Worm (Caenorhabditis elegans): ENCODE results near the gene txbp-3.

The txbp-3 gene

DNA sequence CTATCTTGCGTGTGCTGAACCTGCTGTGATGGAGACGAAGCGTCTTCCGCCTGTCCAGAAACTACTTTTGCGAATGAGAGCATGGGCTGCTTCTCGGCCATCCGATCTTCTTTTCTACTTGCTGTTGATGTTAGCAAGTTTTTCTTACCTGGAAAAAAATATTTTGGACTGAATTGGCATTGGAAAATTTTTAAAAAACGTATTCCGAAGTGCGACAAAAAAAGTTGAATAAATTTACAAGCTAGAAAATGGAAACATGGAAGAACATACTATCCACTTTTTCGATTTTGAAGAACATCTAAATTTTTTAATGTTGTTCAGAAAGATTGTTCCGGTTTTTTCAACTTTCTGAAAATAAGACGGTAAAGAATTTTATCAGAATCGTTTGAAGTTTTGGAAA is 29.7 kb downstream of the txbp-3 start, which contains the start of gene larp-1:
Gene larp-1, minus strand, starts transcription at position 101 of the 400 bp plus-strand sequence.
- no peak for TF ChIP-seq nhr-11 (tag; optimal IDR thresholded peaks at IDR 0.05)
- TF ChIP-seq snpc-4 (tag; optimal IDR thresholded peaks at IDR 0.05): no peak
- no peak for TF ChIP-seq nhr-10 (tag; optimal IDR thresholded peaks at IDR 0.05)
- TF ChIP-seq ztf-11 (tag; optimal IDR thresholded peaks at IDR 0.05): no peak
- TF ChIP-seq sem-4 (tag; optimal IDR thresholded peaks at IDR 0.05): no peak
- no peak for TF ChIP-seq unc-55 (GFP tag; optimal IDR thresholded peaks at IDR 0.05)
- TF ChIP-seq fos-1 (tag; optimal IDR thresholded peaks at IDR 0.05): no peak
- no peak for TF ChIP-seq dmd-4 (tag; optimal IDR thresholded peaks at IDR 0.05)
- TF ChIP-seq peb-1 (tag; optimal IDR thresholded peaks at IDR 0.05): no peak
- TF ChIP-seq crh-2 (tag; optimal IDR thresholded peaks at IDR 0.05): no peak

ce11 chrIII:5013915-5014346 is 33.3 kb downstream of the txbp-3 start:
- peak; percentile 80 for TF ChIP-seq ceh-16 (tag; optimal IDR thresholded peaks at IDR 0.05)
- TF ChIP-seq nhr-6 (tag; optimal IDR thresholded peaks at IDR 0.05): peak; percentile 77
- no peak for TF ChIP-seq aly-2 (tag; optimal IDR thresholded peaks at IDR 0.05)
- TF ChIP-seq nhr-237 (tag; optimal IDR thresholded peaks at IDR 0.05): no peak
- TF ChIP-seq nhr-10 (tag; optimal IDR thresholded peaks at IDR 0.05): peak; percentile 65
- TF ChIP-seq ztf-1 (GFP tag; conservative IDR thresholded peaks at IDR 0.05): no peak
- no peak for TF ChIP-seq ZK546.5 (tag; optimal IDR thresholded peaks at IDR 0.05)
- TF ChIP-seq unc-62 (GFP tag; optimal IDR thresholded peaks at IDR 0.05): no peak
- TF ChIP-seq mbf-1 (tag; optimal IDR thresholded peaks at IDR 0.05): no peak
- TF ChIP-seq egl-27 (tag; optimal IDR thresholded peaks at IDR 0.05): peak; percentile 58
- peak; percentile 70 for TF ChIP-seq ceh-82 (tag; optimal IDR thresholded peaks at IDR 0.05)
- TF ChIP-seq sma-9 (GFP tag; optimal IDR thresholded peaks at IDR 0.05): peak; percentile 58
- TF ChIP-seq sma-9 (tag; optimal IDR thresholded peaks at IDR 0.05): no peak
- TF ChIP-seq mab-5 (tag; optimal IDR thresholded peaks at IDR 0.05): peak; percentile 76
- TF ChIP-seq nhr-11 (tag; optimal IDR thresholded peaks at IDR 0.05): no peak
- TF ChIP-seq F13H6.1 (tag; optimal IDR thresholded peaks at IDR 0.05): peak; percentile 94
- TF ChIP-seq sem-4 (tag; optimal IDR thresholded peaks at IDR 0.05): peak; percentile 89
- TF ChIP-seq sma-3 (GFP tag; optimal IDR thresholded peaks at IDR 0.05): peak; percentile 71
- peak; percentile 82 for TF ChIP-seq nhr-25 (tag; optimal IDR thresholded peaks at IDR 0.05)
- TF ChIP-seq mdl-1 (tag; optimal IDR thresholded peaks at IDR 0.05): peak; percentile 26 to 71
- TF ChIP-seq lsy-2 (tag; optimal IDR thresholded peaks at IDR 0.05): peak; percentile 69 to 90
- TF ChIP-seq ama-1 (optimal IDR thresholded peaks at IDR 0.05): no peak
- no peak for TF ChIP-seq skn-1 (tag; optimal IDR thresholded peaks at IDR 0.05)
- TF ChIP-seq unc-55 (GFP tag; optimal IDR thresholded peaks at IDR 0.05): peak; percentile 91
- no peak for TF ChIP-seq dmd-4 (tag; optimal IDR thresholded peaks at IDR 0.05)
- TF ChIP-seq nhr-23 (tag; optimal IDR thresholded peaks at IDR 0.05): no peak
- peak; percentile 17 for TF ChIP-seq blmp-1 (tag; optimal IDR thresholded peaks at IDR 0.05; ENCODE audit: insufficient read depth)
- peak; percentile 74 for TF ChIP-seq Y55F3AM.14 (GFP tag; optimal IDR thresholded peaks at IDR 0.05)
- no peak for TF ChIP-seq unc-39 (tag; optimal IDR thresholded peaks at IDR 0.05)
- peak; percentile 79 for TF ChIP-seq ztf-4 (tag; optimal IDR thresholded peaks at IDR 0.05)
- TF ChIP-seq zag-1 (tag; optimal IDR thresholded peaks at IDR 0.05): peak; percentile 91
- TF ChIP-seq lin-39 (tag; optimal IDR thresholded peaks at IDR 0.05): no peak
- peak; percentile 68 for TF ChIP-seq gmeb-1 (tag; optimal IDR thresholded peaks at IDR 0.05)
- peak; percentile 68 for TF ChIP-seq nhr-21 (tag; optimal IDR thresholded peaks at IDR 0.05)
- TF ChIP-seq fos-1 (tag; optimal IDR thresholded peaks at IDR 0.05): peak; percentile 91
- TF ChIP-seq nhr-129 (tag; optimal IDR thresholded peaks at IDR 0.05): peak; percentile 98
- TF ChIP-seq C34F6.9 (tag; optimal IDR thresholded peaks at IDR 0.05): peak; percentile 97
- TF ChIP-seq crh-2 (tag; optimal IDR thresholded peaks at IDR 0.05): peak; percentile 95
- TF ChIP-seq elt-1 (tag; optimal IDR thresholded peaks at IDR 0.05): no peak
- no peak for TF ChIP-seq nhr-12 (tag; optimal IDR thresholded peaks at IDR 0.05)
- peak; percentile 84 for TF ChIP-seq lin-11 (tag; optimal IDR thresholded peaks at IDR 0.05)
- TF ChIP-seq lin-13 (GFP tag; optimal IDR thresholded peaks at IDR 0.05): peak; percentile 86
- no peak for TF ChIP-seq R02D3.7 (tag; optimal IDR thresholded peaks at IDR 0.05)
- TF ChIP-seq snpc-4 (tag; optimal IDR thresholded peaks at IDR 0.05): peak; percentile 45
- TF ChIP-seq nhr-77 (tag; optimal IDR thresholded peaks at IDR 0.05): no peak
- no peak for TF ChIP-seq ztf-11 (tag; optimal IDR thresholded peaks at IDR 0.05)
- TF ChIP-seq alr-1 (tag; optimal IDR thresholded peaks at IDR 0.05): peak; percentile 88
